Fruit fly (Drosophila melanogaster) whole organism, embryonic: ENCODE data around the gene Invadolysin.

ENCODE experiments used
- Ada2b ChIP-seq: fragments of 200-800 bp; sonication (Bioruptor generic); IDR thresholded peaks from 2 replicates; pipeline ENCODE4 v1.3.6; 2022; ENCODE audit warnings: missing biosample characterization, missing genetic modification characterization
- Bgb ChIP-seq: fragments of 200-800 bp; sonication (Bioruptor generic); IDR thresholded peaks from 2 replicates; pipeline ENCODE4 v1.3.6; 2022; ENCODE audit warnings: missing biosample characterization, missing genetic modification characterization; ENCODE audit not compliant: partially characterized antibody
- CG11093 ChIP-seq: fragments of 200-800 bp; sonication (Bioruptor generic); IDR thresholded peaks from 3 replicates; pipeline ENCODE4 v1.3.6; 2022; ENCODE audit warnings: missing biosample characterization, missing genetic modification characterization
- CG11398 ChIP-seq: fragments of 200-800 bp; sonication (Bioruptor generic); optimal IDR thresholded peaks from 2 replicates; lab custom pipeline; 2016; ENCODE audit warnings: missing biosample characterization, missing genetic modification characterization
- CG12659 ChIP-seq: fragments of 200-800 bp; sonication (Bioruptor generic); optimal IDR thresholded peaks from 3 replicates; lab custom pipeline; 2017; ENCODE audit warnings: mild to moderate bottlenecking, missing biosample characterization, missing genetic modification reagents, missing genetic modification characterization
- CG14441 ChIP-seq: fragments of 200-800 bp; sonication (Bioruptor generic); IDR thresholded peaks from 2 replicates; pipeline ENCODE4 v1.3.6; 2022; ENCODE audit warnings: missing biosample characterization, missing genetic modification characterization
- CG15479 ChIP-seq: fragments of 200-800 bp; sonication (Bioruptor generic); optimal IDR thresholded peaks from 3 replicates; lab custom pipeline; 2019; ENCODE audit warnings: missing biosample characterization, mild to moderate bottlenecking, missing genetic modification characterization, moderate library complexity
- CG17361 ChIP-seq: fragments of 200-800 bp; sonication (Bioruptor generic); IDR thresholded peaks from 3 replicates; pipeline ENCODE4 v1.3.6; 2022; ENCODE audit warnings: missing biosample characterization, missing genetic modification characterization
- CG18262 ChIP-seq: fragments of 200-800 bp; optimal IDR thresholded peaks from 3 replicates; lab custom pipeline; 2019; ENCODE audit warnings: missing biosample characterization, mild to moderate bottlenecking, missing genetic modification characterization, moderate library complexity
- CG18599 ChIP-seq: fragments of 200-800 bp; sonication (Bioruptor generic); optimal IDR thresholded peaks from 3 replicates; lab custom pipeline; 2017; ENCODE audit warnings: missing biosample characterization, missing genetic modification characterization, mild to moderate bottlenecking, moderate library complexity, missing genetic modification reagents
- CG31388 ChIP-seq: fragments of 200-800 bp; sonication (Bioruptor generic); optimal IDR thresholded peaks from 2 replicates; lab custom pipeline; 2016; ENCODE audit warnings: missing biosample characterization, missing genetic modification characterization
- CG33213 ChIP-seq: fragments of 200-800 bp; sonication (Bioruptor generic); optimal IDR thresholded peaks from 3 replicates; lab custom pipeline; 2016; ENCODE audit warnings: missing biosample characterization, missing genetic modification characterization
- CG6854 ChIP-seq: fragments of 200-800 bp; sonication (Bioruptor generic); optimal IDR thresholded peaks from 3 replicates; lab custom pipeline; 2017; ENCODE audit warnings: missing biosample characterization, mild to moderate bottlenecking, missing genetic modification characterization
- CG7745 ChIP-seq: fragments of 200-800 bp; sonication (Bioruptor generic); optimal IDR thresholded peaks from 2 replicates; lab custom pipeline; 2018; ENCODE audit warnings: missing biosample characterization, mild to moderate bottlenecking, missing genetic modification characterization, moderate library complexity
- CG8478 ChIP-seq: fragments of >200 bp; optimal IDR thresholded peaks from 2 replicates; lab custom pipeline; 2018
- CG9215 ChIP-seq: fragments of 200-800 bp; sonication (Bioruptor generic); IDR thresholded peaks from 2 replicates; pipeline ENCODE4 v1.3.6; 2022; ENCODE audit warnings: missing biosample characterization, missing genetic modification characterization
- CHES-1-like ChIP-seq: fragments of 200-800 bp; sonication (Bioruptor generic); optimal IDR thresholded peaks from 2 replicates; lab custom pipeline; 2016; ENCODE audit warnings: missing biosample characterization, missing genetic modification characterization
- Dip2 ChIP-seq: fragments of 200-800 bp; sonication (Bioruptor generic); IDR thresholded peaks from 2 replicates; pipeline ENCODE4 v1.3.6; 2022; ENCODE audit warnings: missing biosample characterization, missing genetic modification characterization
- ERR ChIP-seq: fragments of 200-800 bp; sonication (Bioruptor generic); optimal IDR thresholded peaks from 2 replicates; lab custom pipeline; 2016; ENCODE audit warnings: missing biosample characterization, missing genetic modification characterization
- Fer1 ChIP-seq: fragments of 200-800 bp; sonication (Bioruptor generic); optimal IDR thresholded peaks from 2 replicates; lab custom pipeline; 2017; ENCODE audit warnings: missing biosample characterization, mild to moderate bottlenecking, missing genetic modification characterization
- Fer2 ChIP-seq: fragments of 200-800 bp; sonication (Bioruptor generic); optimal IDR thresholded peaks from 2 replicates; lab custom pipeline; 2018; ENCODE audit warnings: missing biosample characterization, mild to moderate bottlenecking, missing genetic modification characterization, moderate library complexity
- HmgZ ChIP-seq: fragments of 200-800 bp; sonication (Bioruptor generic); optimal IDR thresholded peaks from 2 replicates; lab custom pipeline; 2018; ENCODE audit warnings: missing biosample characterization, mild to moderate bottlenecking, missing genetic modification characterization
- Hr78 ChIP-seq, 2 experiments: fragments of 200-800 bp in 1 of 2; fragments of >200 bp in 1 of 2; sonication (Bioruptor generic) in 1 of 2; optimal IDR thresholded peaks; 2 replicates each; lab custom pipeline; 2017 to 2019; ENCODE audit warnings: missing biosample characterization in 2 of 2, missing genetic modification characterization in 2 of 2, mild to moderate bottlenecking in 1 of 2, moderate library complexity in 1 of 2
- Med ChIP-seq: fragments of 200-800 bp; sonication (Bioruptor generic); peaks from one replicate; lab custom pipeline; 2016; ENCODE audit warnings: missing biosample characterization, missing genetic modification characterization, mild to moderate bottlenecking, inconsistent platforms, moderate library complexity
- Sox100B ChIP-seq: fragments of 200-800 bp; sonication (Bioruptor generic); optimal IDR thresholded peaks from 3 replicates; lab custom pipeline; 2018; ENCODE audit warnings: missing biosample characterization, mild to moderate bottlenecking, missing genetic modification characterization
- Tbp ChIP-seq: fragments of >200 bp; optimal IDR thresholded peaks from 2 replicates; lab custom pipeline; 2018; ENCODE audit warnings: missing biosample characterization, missing genetic modification characterization
- cad ChIP-seq: fragments of >200 bp; optimal IDR thresholded peaks from 2 replicates; lab custom pipeline; 2017; ENCODE audit warnings: missing biosample characterization, missing genetic modification characterization
- cg ChIP-seq: fragments of 200-800 bp; sonication (Bioruptor generic); optimal IDR thresholded peaks from 3 replicates; lab custom pipeline; 2019; ENCODE audit warnings: missing biosample characterization, mild to moderate bottlenecking, missing genetic modification characterization, moderate library complexity
- chinmo ChIP-seq: fragments of 200-800 bp; sonication (Bioruptor generic); IDR thresholded peaks from 4 replicates; pipeline ENCODE4 v1.3.6; 2022; ENCODE audit warnings: missing biosample characterization, missing genetic modification characterization; ENCODE audit not compliant: partially characterized antibody
- crol ChIP-seq: fragments of 200-800 bp; sonication (Bioruptor generic); IDR thresholded peaks from 2 replicates; pipeline ENCODE4 v1.3.6; 2022; ENCODE audit warnings: missing biosample characterization, missing genetic modification characterization
- dmrt11E ChIP-seq: fragments of 200-800 bp; sonication (Bioruptor generic); optimal IDR thresholded peaks from 3 replicates; lab custom pipeline; 2018; ENCODE audit warnings: missing biosample characterization, mild to moderate bottlenecking, missing genetic modification characterization, moderate library complexity
- emc ChIP-seq: fragments of 200-800 bp; sonication (Bioruptor generic); optimal IDR thresholded peaks from 2 replicates; lab custom pipeline; 2016; ENCODE audit warnings: missing biosample characterization, missing genetic modification characterization
- exex ChIP-seq: fragments of 200-800 bp; sonication (Bioruptor generic); optimal IDR thresholded peaks from 4 replicates; lab custom pipeline; 2018; ENCODE audit warnings: missing biosample characterization, mild to moderate bottlenecking, missing genetic modification characterization, moderate library complexity
- gce ChIP-seq: fragments of 200-800 bp; sonication (Bioruptor generic); IDR thresholded peaks from 3 replicates; pipeline ENCODE4 v1.3.6; 2022; ENCODE audit warnings: missing biosample characterization, missing genetic modification characterization
- gem ChIP-seq: fragments of 200-800 bp; sonication (Bioruptor generic); optimal IDR thresholded peaks from 2 replicates; lab custom pipeline; 2019; ENCODE audit warnings: missing biosample characterization, mild to moderate bottlenecking, missing genetic modification characterization, moderate library complexity
- grau ChIP-seq: fragments of 200-800 bp; optimal IDR thresholded peaks from 3 replicates; lab custom pipeline; 2019; ENCODE audit warnings: missing biosample characterization, mild to moderate bottlenecking, missing genetic modification characterization, moderate library complexity
- grn ChIP-seq: fragments of 200-800 bp; sonication (Bioruptor generic); optimal IDR thresholded peaks from 3 replicates; lab custom pipeline; 2017; ENCODE audit warnings: missing biosample characterization, missing genetic modification characterization
- gro ChIP-seq: fragments of 200-800 bp; sonication (Bioruptor generic); optimal IDR thresholded peaks from 2 replicates; lab custom pipeline; 2016; ENCODE audit warnings: missing biosample characterization, missing genetic modification characterization
- hkb ChIP-seq, 2 experiments: fragments of 200-800 bp in 1 of 2; fragments of >200 bp in 1 of 2; sonication (Bioruptor generic) in 1 of 2; IDR thresholded peaks in 1 of 2; optimal IDR thresholded peaks in 1 of 2; 2 replicates each; pipeline versions ENCODE4 v1.3.6 to Lab custom; 2017 to 2022; ENCODE audit warnings: missing biosample characterization in 1 of 2, missing genetic modification characterization in 1 of 2
- knrl ChIP-seq: fragments of 200-800 bp; sonication (Bioruptor generic); IDR thresholded peaks from 3 replicates; pipeline ENCODE4 v1.3.6; 2022; ENCODE audit warnings: missing biosample characterization, missing genetic modification characterization; ENCODE audit not compliant: partially characterized antibody
- pum ChIP-seq: fragments of 200-800 bp; sonication (Bioruptor generic); optimal IDR thresholded peaks from 2 replicates; lab custom pipeline; 2016; ENCODE audit warnings: missing biosample characterization, missing genetic modification characterization
- sens ChIP-seq: fragments of 200-800 bp; sonication (Bioruptor generic); peaks from one replicate; lab custom pipeline; 2016; ENCODE audit warnings: missing biosample characterization, missing genetic modification characterization
- sens-2 ChIP-seq: fragments of 200-800 bp; sonication (Bioruptor generic); IDR thresholded peaks from 2 replicates; pipeline ENCODE4 v1.3.6; 2022; ENCODE audit warnings: missing biosample characterization, missing genetic modification characterization
- sug ChIP-seq: fragments of 200-800 bp; optimal IDR thresholded peaks from 2 replicates; lab custom pipeline; 2019; ENCODE audit warnings: missing biosample characterization, mild to moderate bottlenecking, missing genetic modification characterization, moderate library complexity
- tgo ChIP-seq: fragments of 200-800 bp; sonication (Bioruptor generic); IDR thresholded peaks from 3 replicates; pipeline ENCODE4 v1.3.6; 2022; ENCODE audit warnings: missing biosample characterization, missing genetic modification characterization
- wek ChIP-seq: fragments of 200-800 bp; sonication (Bioruptor generic); optimal IDR thresholded peaks from 3 replicates; lab custom pipeline; 2018; ENCODE audit warnings: missing biosample characterization, mild to moderate bottlenecking, missing genetic modification characterization, moderate library complexity
- zen ChIP-seq: fragments of 200-800 bp; sonication (Bioruptor generic); optimal IDR thresholded peaks from 3 replicates; lab custom pipeline; 2018; ENCODE audit warnings: missing biosample characterization, mild to moderate bottlenecking, missing genetic modification characterization, moderate library complexity

Invadolysin gene

DNA sequence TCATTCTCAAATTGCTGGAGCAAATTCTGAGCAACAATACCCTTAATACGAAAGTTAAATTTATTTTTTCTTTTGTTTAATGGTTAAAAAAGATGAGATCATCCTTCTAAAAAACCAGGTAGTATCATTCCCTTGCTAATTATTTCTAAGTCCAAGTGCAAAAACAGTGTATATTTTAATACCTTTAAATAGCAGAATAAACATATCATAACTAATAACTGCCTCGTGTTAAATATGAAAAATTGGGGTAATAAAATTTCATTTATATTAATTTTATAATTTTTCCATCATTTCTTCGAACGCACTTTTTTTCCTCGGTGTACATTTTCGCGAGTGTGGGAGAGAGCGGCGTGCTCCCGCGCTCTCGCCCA is 32.7 kb upstream of the Invadolysin start (continued):
- TF ChIP-seq crol (GFP tag; lab: Robert Waterston, UW): no peak
- peak; percentile 53; the same call in 2 of the 3 replicates for TF ChIP-seq CG17361 (GFP tag; lab: Robert Waterston, UW)
- peak; percentile 18 for TF ChIP-seq CG12659 (GFP tag; lab: Kevin White, UChicago)
- TF ChIP-seq gce: 0 out of 3 replicates have a peak, but pooled peaks have one; percentile 25
- TF ChIP-seq CG9215 (GFP tag; lab: Robert Waterston, UW): no peak
- no peak for TF ChIP-seq CHES-1-like (GFP tag; lab: Kevin White, UChicago)
- peak; percentile 55 for TF ChIP-seq gem (tag; lab: Kevin White, UChicago)
- no peak for TF ChIP-seq sens-2 (GFP tag; lab: Robert Waterston, UW)
- TF ChIP-seq CG33213 (GFP tag; lab: Kevin White, UChicago): no peak
- TF ChIP-seq Tbp (GFP tag; lab: Kevin White, UChicago): no peak
- peak; percentile 53 for TF ChIP-seq CG18262
- no peak for TF ChIP-seq CG14441 (GFP tag; lab: Robert Waterston, UW)
- no peak for TF ChIP-seq Fer2 (tag; lab: Kevin White, UChicago)
- TF ChIP-seq dmrt11E: peak; percentile 33
- peak; percentile 31 for TF ChIP-seq Sox100B (GFP tag; lab: Kevin White, UChicago)
- TF ChIP-seq, all 482 proteins: peak for 59

DNA sequence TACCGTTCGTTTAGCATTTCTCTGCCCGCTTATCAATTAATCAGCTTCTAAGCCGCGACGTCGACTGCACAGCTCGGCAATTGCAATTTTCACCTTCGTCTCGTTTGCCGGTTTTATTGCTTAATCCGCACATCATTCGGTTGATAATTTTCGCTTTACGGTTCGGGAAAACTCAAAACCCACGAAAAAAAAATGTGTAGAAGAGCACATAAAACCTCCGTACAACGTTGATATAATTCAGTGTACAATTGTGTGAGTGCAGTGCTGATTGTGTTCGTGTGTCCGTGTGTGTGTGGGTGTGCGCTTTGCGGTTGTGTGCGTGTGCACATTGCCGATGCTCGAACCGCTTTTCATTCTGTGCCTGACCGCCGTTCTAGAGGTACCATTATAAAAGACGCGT is 32.3 kb upstream of the Invadolysin start, which contains the start of gene CAH7:
Gene CAH7, plus strand, starts transcription at position 43 of the 400 bp plus-strand sequence.
- no peak for TF ChIP-seq Dip2 (GFP tag; lab: Robert Waterston, UW)
- no peak for TF ChIP-seq CG31388 (GFP tag; lab: Kevin White, UChicago)
- no peak for TF ChIP-seq emc (GFP tag; lab: Kevin White, UChicago)
- TF ChIP-seq CG15479 (GFP tag; lab: Kevin White, UChicago): peak; percentile 82
- no peak for TF ChIP-seq CG7745 (tag; lab: Kevin White, UChicago)
- no peak for TF ChIP-seq hkb (optimal IDR thresholded peaks at IDR 0.05; lab: Kevin White, UChicago)
- TF ChIP-seq hkb (GFP tag; IDR thresholded peaks at IDR 0.05; lab: Robert Waterston, UW): 0 out of 2 replicates have a peak, but pooled peaks have one; percentile 2
- TF ChIP-seq CG11093: 0 out of 3 replicates have a peak, but pooled peaks have one; percentile 2
- no peak for TF ChIP-seq pum (GFP tag; lab: Kevin White, UChicago)
- no peak for TF ChIP-seq knrl
- peak; percentile 13 for TF ChIP-seq Med (GFP tag; lab: Kevin White, UChicago)
- TF ChIP-seq cg (GFP tag; lab: Kevin White, UChicago): peak; percentile 82
- TF ChIP-seq tgo: no peak
- TF ChIP-seq wek: no peak
- 0 out of 4 replicates have a peak, but pooled peaks have one; percentile 59 for TF ChIP-seq chinmo (GFP tag; lab: Robert Waterston, UW)
- no peak for TF ChIP-seq Fer1
- TF ChIP-seq cad (GFP tag; lab: Kevin White, UChicago): peak; percentile 42
- TF ChIP-seq ERR (GFP tag; lab: Kevin White, UChicago): no peak
- no peak for TF ChIP-seq CG6854 (GFP tag; lab: Kevin White, UChicago)
- no peak for TF ChIP-seq CG18599 (GFP tag; lab: Kevin White, UChicago)
- no peak for TF ChIP-seq Ada2b (GFP tag; lab: Robert Waterston, UW)
- no peak for TF ChIP-seq Bgb
- TF ChIP-seq CG8478 (lab: Kevin White, UChicago): peak; percentile 22
- no peak for TF ChIP-seq HmgZ
- no peak for TF ChIP-seq CG11398 (GFP tag; lab: Kevin White, UChicago)
- TF ChIP-seq, all 482 proteins: peak for 8

DNA sequence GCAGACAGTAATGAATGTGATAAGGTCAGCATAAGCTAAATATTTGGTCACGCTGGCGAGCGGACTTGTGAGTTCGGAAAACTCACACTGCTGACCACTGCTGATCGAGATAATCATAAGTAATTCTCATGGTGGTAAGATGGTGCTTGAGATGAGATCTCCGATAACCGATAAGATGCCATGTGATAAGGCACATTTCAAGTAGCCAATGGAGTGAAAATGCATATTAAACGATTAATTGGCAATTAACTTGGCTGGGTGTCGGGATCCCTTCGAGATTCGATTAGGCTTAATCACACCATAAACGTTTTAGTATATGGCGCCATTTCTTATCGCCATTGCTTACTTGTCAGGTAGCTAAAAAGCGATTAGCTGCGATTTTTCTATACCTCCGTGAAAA is 30.7 kb upstream of the Invadolysin start:
- peak; percentile 42 for TF ChIP-seq gro (GFP tag; lab: Kevin White, UChicago)
- TF ChIP-seq grau (tag; lab: Kevin White, UChicago): no peak
- peak; percentile 66 for TF ChIP-seq zen (tag; lab: Kevin White, UChicago)
- TF ChIP-seq Hr78 (GFP tag; optimal IDR thresholded peaks at IDR 0.05; lab: Kevin White, UChicago): no peak
- peak; percentile 58 for TF ChIP-seq CG15479 (GFP tag; lab: Kevin White, UChicago)
- peak; percentile 98 for TF ChIP-seq exex (tag; lab: Kevin White, UChicago)
- peak; percentile 91 for TF ChIP-seq sug
- peak; percentile 98 for TF ChIP-seq grn (GFP tag; lab: Kevin White, UChicago)
- peak; percentile 52 for TF ChIP-seq sens
